Fruit fly (Drosophila melanogaster) whole organism, larva: ENCODE results near the gene CG32276.
A peak's percentile ranks its signal among the peaks of the same experiment; 100 is the strongest.

Experiments
- noc ChIP-seq: fragments of 200-800 bp; sonication (Bioruptor generic); optimal IDR thresholded peaks from 3 replicates; lab custom pipeline; 2019; ENCODE audit warnings: missing biosample characterization, mild to moderate bottlenecking, missing genetic modification characterization, moderate library complexity

Gene CG32276

dm6 chr3L:3225769-3226457, 27.1 kb upstream of the CG32276 start:
- no peak for TF ChIP-seq noc (tag; lab: Kevin White, UChicago)

- TF ChIP-seq noc (tag; lab: Kevin White, UChicago) = no peak
These were observed 26.2 kb upstream of the CG32276 start, which contains the start of gene Larp4B for dm6 chr3L:3224740-3225719. TSS of gene Larp4B (plus strand) at chr3L:3224838.

dm6 chr3L:3223390-3223914, 24.6 kb upstream of the CG32276 start:
- TF ChIP-seq noc (tag; lab: Kevin White, UChicago) = no peak

- peak; percentile 70 for TF ChIP-seq noc (tag; lab: Kevin White, UChicago)
These were observed 24.0 kb upstream of the CG32276 start, which contains the start of the genes RpL28 and eIF1 for dm6 chr3L:3222643-3223389. TSS of gene RpL28 (minus strand) at chr3L:3222960. TSS of gene eIF1 (plus strand) at chr3L:3223341.

- no peak for TF ChIP-seq noc (tag; lab: Kevin White, UChicago)
These were observed 20.0 kb upstream of the CG32276 start, which contains the start of the genes hob and nSMase for dm6 chr3L:3218859-3219258. TSS of gene hob (minus strand) at chr3L:3218920. TSS of gene nSMase (plus strand) at chr3L:3219156.

- no peak for TF ChIP-seq noc (tag; lab: Kevin White, UChicago)
These were observed 10.0 kb upstream of the CG32276 start, which contains the start of the genes CG32269 and CG32270 for dm6 chr3L:3208895-3209294. TSS of gene CG32269 (minus strand) at chr3L:3208985. TSS of gene CG32270 (minus strand) at chr3L:3208985.

dm6 chr3L:3206263-3206662, 7.4 kb upstream of the CG32276 start, which contains the start of gene CG33160:
TSS of gene CG33160 (minus strand) at chr3L:3206363.
- no peak for TF ChIP-seq noc (tag; lab: Kevin White, UChicago)

dm6 chr3L:3205349-3205748, 6.5 kb upstream of the CG32276 start, which contains the start of gene CG32277:
TSS of gene CG32277 (minus strand) at chr3L:3205449.
- no peak for TF ChIP-seq noc (tag; lab: Kevin White, UChicago)

dm6 chr3L:3204348-3204747, 5.5 kb upstream of the CG32276 start, which contains the start of gene CG33159:
TSS of gene CG33159 (minus strand) at chr3L:3204448.
- TF ChIP-seq noc (tag; lab: Kevin White, UChicago) = no peak

dm6 chr3L:3203062-3203461, 4.2 kb upstream of the CG32276 start, which contains the start of gene CG32271:
TSS of gene CG32271 (minus strand) at chr3L:3203162.
- TF ChIP-seq noc (tag; lab: Kevin White, UChicago) = no peak

dm6 chr3L:3197464-3197863, 1.4 kb downstream of the CG32276 start, which contains the start of gene CG14966:
TSS of gene CG14966 (minus strand) at chr3L:3197631.
- no peak for TF ChIP-seq noc (tag; lab: Kevin White, UChicago)

- TF ChIP-seq noc (tag; lab: Kevin White, UChicago) = peak; percentile 93
These were observed 4.8 kb downstream of the CG32276 start for dm6 chr3L:3194059-3194458.

- TF ChIP-seq noc (tag; lab: Kevin White, UChicago) = peak; percentile 87
These were observed 5.9 kb downstream of the CG32276 start, which contains the start of gene Hsp83 for dm6 chr3L:3192912-3193311. TSS of gene Hsp83 (plus strand) at chr3L:3192969.

dm6 chr3L:3192333-3192894, 6.4 kb downstream of the CG32276 start, which contains the start of gene CG14965:
TSS of gene CG14965 (minus strand) at chr3L:3192491.
- no peak for TF ChIP-seq noc (tag; lab: Kevin White, UChicago)
